Fruit fly (Drosophila melanogaster): Measurements from ENCODE around the gene PpV.

DNA sequence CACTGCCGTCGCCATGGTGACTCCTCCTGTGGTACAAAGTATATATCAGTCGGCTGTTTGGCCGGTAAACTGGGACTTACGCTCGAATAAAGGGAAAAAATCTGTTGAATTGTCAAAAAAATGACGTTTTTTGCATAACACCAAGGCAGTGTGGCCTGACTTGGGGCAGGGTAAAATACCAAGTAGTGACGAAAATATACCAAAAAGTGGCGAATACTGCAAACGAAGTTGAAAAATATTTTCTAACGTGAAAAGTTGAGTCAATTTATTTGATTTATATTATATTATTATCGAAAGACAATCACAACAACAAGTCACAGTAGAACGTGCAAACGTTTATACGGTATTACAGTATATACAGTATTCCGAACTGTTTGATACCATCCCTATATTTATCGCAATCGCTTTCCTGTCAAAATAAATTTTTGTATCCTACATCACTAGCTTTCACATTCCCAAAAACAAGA is 22.5 kb downstream of the PpV start, which contains the start of the genes ND-B16.6 and kdn:
- TF ChIP-seq CG8478 (optimal IDR thresholded peaks at IDR 0.05): no peak
- TF ChIP-seq CTCF (optimal IDR thresholded peaks at IDR 0.05): no peak
